Worm (Caenorhabditis elegans) whole organism, young adult: ENCODE data around the gene T06E4.21.
A peak's percentile ranks its signal among the peaks of the same experiment; 100 is the strongest.

Experiments used
- B0336.3 ChIP-seq: fragments of 200-800 bp; sonication (Bioruptor generic); IDR thresholded peaks from 2 replicates; pipeline ENCODE4 v1.3.6; 2022; ENCODE audit warnings: missing genetic modification characterization, missing compliant biosample characterization
- C17E4.6 ChIP-seq: fragments of 200-800 bp; sonication (Bioruptor generic); IDR thresholded peaks from 2 replicates; pipeline ENCODE4 v1.3.6; 2022; ENCODE audit warnings: missing genetic modification reagents, missing genetic modification characterization, missing compliant biosample characterization
- F22D6.2 ChIP-seq: sonication (generic microtip); optimal IDR thresholded peaks from 2 replicates; lab custom pipeline; 2016; ENCODE audit warnings: mild to moderate bottlenecking, missing genetic modification characterization, missing compliant biosample characterization
- F33H1.4 ChIP-seq: fragments of 200-800 bp; sonication (Bioruptor generic); IDR thresholded peaks from 2 replicates; pipeline ENCODE4 v1.3.6; 2022; ENCODE audit warnings: missing genetic modification reagents, missing genetic modification characterization, missing compliant biosample characterization
- F49E8.2 ChIP-seq: sonication (generic microtip); optimal IDR thresholded peaks from 3 replicates; lab custom pipeline; 2017; ENCODE audit warnings: missing genetic modification characterization, mild to moderate bottlenecking, missing compliant biosample characterization, antibody characterized with exemption, moderate library complexity; ENCODE audit not compliant: insufficient read depth
- F52B5.7 ChIP-seq: sonication (generic microtip); optimal IDR thresholded peaks from 2 replicates; lab custom pipeline; 2016; ENCODE audit warnings: mild to moderate bottlenecking, missing genetic modification characterization, missing compliant biosample characterization
- F57A8.1 ChIP-seq: fragments of 200-800 bp; sonication (Bioruptor generic); optimal IDR thresholded peaks from 2 replicates; lab custom pipeline; 2018; ENCODE audit warnings: mild to moderate bottlenecking, missing genetic modification characterization, moderate library complexity, missing compliant biosample characterization
- F57C9.4 ChIP-seq: sonication (generic microtip); optimal IDR thresholded peaks from 2 replicates; lab custom pipeline; 2017; ENCODE audit warnings: mild to moderate bottlenecking, missing genetic modification characterization, missing compliant biosample characterization
- K12H6.12 ChIP-seq: fragments of 200-800 bp; sonication (Bioruptor generic); optimal IDR thresholded peaks from 2 replicates; lab custom pipeline; 2018; ENCODE audit warnings: mild to moderate bottlenecking, missing genetic modification characterization, missing compliant biosample characterization
- Y79H2A.3 ChIP-seq: fragments of 200-800 bp; sonication (Bioruptor generic); conservative IDR thresholded peaks from 2 replicates; pipeline ENCODE4 v1.3.6; 2022; ENCODE audit warnings: missing genetic modification reagents, missing genetic modification characterization, missing compliant biosample characterization
- Y95B8A.8 ChIP-seq: fragments of 200-800 bp; sonication (Bioruptor generic); IDR thresholded peaks from 2 replicates; pipeline ENCODE4 v1.3.6; 2022; ENCODE audit warnings: missing genetic modification reagents, missing genetic modification characterization, missing compliant biosample characterization
- akir-1 ChIP-seq: fragments of 200-800 bp; sonication (Bioruptor generic); optimal IDR thresholded peaks from 2 replicates; lab custom pipeline; 2018; ENCODE audit warnings: mild to moderate bottlenecking, missing genetic modification characterization, moderate library complexity, missing compliant biosample characterization
- athp-1 ChIP-seq: sonication (generic microtip); optimal IDR thresholded peaks from 2 replicates; lab custom pipeline; 2017; ENCODE audit warnings: mild to moderate bottlenecking, missing genetic modification characterization, missing compliant biosample characterization
- attf-5 ChIP-seq: fragments of 200-800 bp; sonication (Bioruptor generic); optimal IDR thresholded peaks from 2 replicates; lab custom pipeline; 2018; ENCODE audit warnings: mild to moderate bottlenecking, missing genetic modification characterization, missing compliant biosample characterization
- attf-6 ChIP-seq: fragments of 200-800 bp; sonication (Bioruptor generic); IDR thresholded peaks from 2 replicates; pipeline ENCODE4 v1.3.6; 2022; ENCODE audit warnings: missing genetic modification reagents, missing genetic modification characterization, missing compliant biosample characterization
- bed-1 ChIP-seq: fragments of 200-800 bp; sonication (Bioruptor generic); IDR thresholded peaks from 2 replicates; pipeline ENCODE4 v1.3.6; 2022; ENCODE audit warnings: missing genetic modification reagents, missing genetic modification characterization, missing compliant biosample characterization
- cebp-2 ChIP-seq: fragments of 200-800 bp; sonication (Bioruptor generic); IDR thresholded peaks from 2 replicates; pipeline ENCODE4 v1.3.6; 2022; ENCODE audit warnings: missing genetic modification characterization, missing compliant biosample characterization
- ceh-58 ChIP-seq: fragments of 200-800 bp; sonication (Bioruptor generic); IDR thresholded peaks from 2 replicates; pipeline ENCODE4 v1.3.6; 2022; ENCODE audit warnings: missing genetic modification characterization, missing compliant biosample characterization
- ceh-79 ChIP-seq: sonication (generic microtip); optimal IDR thresholded peaks from 2 replicates; lab custom pipeline; 2017; ENCODE audit warnings: mild to moderate bottlenecking, missing genetic modification characterization, missing compliant biosample characterization
- ceh-91 ChIP-seq: fragments of 200-800 bp; sonication (Bioruptor generic); IDR thresholded peaks from 2 replicates; pipeline ENCODE4 v1.3.6; 2022; ENCODE audit warnings: missing genetic modification reagents, missing genetic modification characterization, missing compliant biosample characterization
- egrh-3 ChIP-seq: fragments of 200-800 bp; sonication (Bioruptor generic); IDR thresholded peaks from 2 replicates; pipeline ENCODE4 v1.3.6; 2022; ENCODE audit warnings: missing genetic modification reagents, missing genetic modification characterization, missing compliant biosample characterization
- ekl-4 ChIP-seq: fragments of 200-800 bp; sonication (Bioruptor generic); IDR thresholded peaks from 2 replicates; pipeline ENCODE4 v1.3.6; 2022; ENCODE audit warnings: missing genetic modification reagents, missing genetic modification characterization, missing compliant biosample characterization
- hlh-26 ChIP-seq: fragments of 200-800 bp; sonication (Bioruptor generic); conservative IDR thresholded peaks from 2 replicates; pipeline ENCODE4 v1.3.6; 2022; ENCODE audit warnings: missing genetic modification reagents, missing genetic modification characterization, missing compliant biosample characterization
- hmg-1.2 ChIP-seq: fragments of 200-800 bp; sonication (Bioruptor generic); IDR thresholded peaks from 2 replicates; pipeline ENCODE4 v1.3.6; 2022; ENCODE audit warnings: missing genetic modification reagents, missing genetic modification characterization, missing compliant biosample characterization
- hmg-20 ChIP-seq: fragments of 200-800 bp; sonication (Bioruptor generic); IDR thresholded peaks from 2 replicates; pipeline ENCODE4 v1.3.6; 2022; ENCODE audit warnings: missing genetic modification reagents, missing genetic modification characterization, missing compliant biosample characterization
- hsf-1 ChIP-seq: fragments of 200-800 bp; sonication (Bioruptor generic); IDR thresholded peaks from 2 replicates; pipeline ENCODE4 v1.3.6; 2022; ENCODE audit warnings: missing genetic modification reagents, missing genetic modification characterization, missing compliant biosample characterization
- let-607 ChIP-seq, 2 experiments: fragments of 200-800 bp in 1 of 2; sonication (Bioruptor generic) in 1 of 2; sonication (generic microtip) in 1 of 2; optimal IDR thresholded peaks; 2 replicates each; lab custom pipeline; 2016 to 2018; ENCODE audit warnings: mild to moderate bottlenecking in 2 of 2, missing compliant biosample characterization in 2 of 2, missing genetic modification characterization in 2 of 2, moderate library complexity in 2 of 2, missing genotype in 1 of 2
- lin-26 ChIP-seq: fragments of 200-800 bp; sonication (Bioruptor generic); IDR thresholded peaks from 2 replicates; pipeline ENCODE4 v1.3.6; 2022; ENCODE audit warnings: missing genetic modification reagents, missing genetic modification characterization, missing compliant biosample characterization
- lin-40 ChIP-seq: sonication (generic microtip); optimal IDR thresholded peaks from 2 replicates; lab custom pipeline; 2016; ENCODE audit warnings: missing genetic modification characterization, mild to moderate bottlenecking, missing compliant biosample characterization, missing genotype, missing genetic modification reagents
- lin-54 ChIP-seq: fragments of 200-800 bp; sonication (Bioruptor generic); optimal IDR thresholded peaks from 2 replicates; lab custom pipeline; 2018; ENCODE audit warnings: mild to moderate bottlenecking, missing genetic modification characterization, missing compliant biosample characterization
- lsl-1 ChIP-seq: fragments of 200-800 bp; sonication (Bioruptor generic); optimal IDR thresholded peaks from 2 replicates; lab custom pipeline; 2018; ENCODE audit warnings: mild to moderate bottlenecking, missing genetic modification characterization, moderate library complexity, missing compliant biosample characterization
- lsy-27 ChIP-seq: sonication (generic microtip); optimal IDR thresholded peaks from 2 replicates; lab custom pipeline; 2017; ENCODE audit warnings: missing genetic modification characterization, mild to moderate bottlenecking, missing compliant biosample characterization, antibody characterized with exemption, missing genotype, borderline replicate concordance; ENCODE audit not compliant: insufficient read depth
- madf-6 ChIP-seq: fragments of 200-800 bp; sonication (Bioruptor generic); IDR thresholded peaks from 2 replicates; pipeline ENCODE4 v1.3.6; 2022; ENCODE audit warnings: missing genetic modification reagents, missing genetic modification characterization, missing compliant biosample characterization
- nfyb-1 ChIP-seq: fragments of 200-800 bp; sonication (Bioruptor generic); IDR thresholded peaks from 2 replicates; pipeline ENCODE4 v1.3.6; 2022; ENCODE audit warnings: missing genetic modification reagents, missing genetic modification characterization, missing compliant biosample characterization
- pbrm-1 ChIP-seq: fragments of 200-800 bp; sonication (Bioruptor generic); IDR thresholded peaks from 2 replicates; pipeline ENCODE4 v1.3.6; 2022; ENCODE audit warnings: missing genetic modification reagents, missing genetic modification characterization, missing compliant biosample characterization
- rcor-1 ChIP-seq: fragments of 200-800 bp; sonication (Bioruptor generic); IDR thresholded peaks from 2 replicates; pipeline ENCODE4 v1.3.6; 2022; ENCODE audit warnings: missing genetic modification reagents, missing genetic modification characterization, missing compliant biosample characterization
- rpc-1 ChIP-seq, 2 experiments: fragments of 150-350 bp in 1 of 2; sonication (generic microtip) in 1 of 2; optimal IDR thresholded peaks; 2 replicates each; lab custom pipeline; 2014 to 2018; ENCODE audit warnings: missing biosample characterization in 1 of 2, missing genetic modification characterization in 1 of 2, missing genetic modification reagents in 1 of 2, missing genotype in 1 of 2
- somi-1 ChIP-seq: fragments of 200-800 bp; sonication (Bioruptor generic); optimal IDR thresholded peaks from 2 replicates; lab custom pipeline; 2018; ENCODE audit warnings: mild to moderate bottlenecking, missing genetic modification characterization, missing compliant biosample characterization
- tbp1 ChIP-seq: fragments of 200-800 bp; sonication (Bioruptor generic); optimal IDR thresholded peaks from 2 replicates; lab custom pipeline; 2018; ENCODE audit warnings: mild to moderate bottlenecking, missing genetic modification characterization, missing compliant biosample characterization
- tlf-1 ChIP-seq: fragments of 200-800 bp; sonication (Bioruptor generic); optimal IDR thresholded peaks from 2 replicates; lab custom pipeline; 2018; ENCODE audit warnings: mild to moderate bottlenecking, missing genetic modification characterization, missing compliant biosample characterization
- unc-130 ChIP-seq: sonication (generic microtip); optimal IDR thresholded peaks from 2 replicates; lab custom pipeline; 2016; ENCODE audit warnings: missing genetic modification reagents, missing genetic modification characterization, missing compliant biosample characterization
- unc-62 ChIP-seq: fragments of 150-350 bp; optimal IDR thresholded peaks from 2 replicates; lab custom pipeline; 2014; ENCODE audit warnings: missing biosample characterization, missing genetic modification reagents, missing genetic modification characterization
- ztf-25 ChIP-seq: fragments of 200-800 bp; sonication (Bioruptor generic); IDR thresholded peaks from 2 replicates; pipeline ENCODE4 v1.3.6; 2022; ENCODE audit warnings: missing genetic modification reagents, missing genetic modification characterization, missing compliant biosample characterization
- ztf-3 ChIP-seq: fragments of 200-800 bp; sonication (Bioruptor generic); optimal IDR thresholded peaks from 2 replicates; lab custom pipeline; 2018; ENCODE audit warnings: mild to moderate bottlenecking, missing genetic modification characterization, missing compliant biosample characterization

Gene T06E4.21

DNA sequence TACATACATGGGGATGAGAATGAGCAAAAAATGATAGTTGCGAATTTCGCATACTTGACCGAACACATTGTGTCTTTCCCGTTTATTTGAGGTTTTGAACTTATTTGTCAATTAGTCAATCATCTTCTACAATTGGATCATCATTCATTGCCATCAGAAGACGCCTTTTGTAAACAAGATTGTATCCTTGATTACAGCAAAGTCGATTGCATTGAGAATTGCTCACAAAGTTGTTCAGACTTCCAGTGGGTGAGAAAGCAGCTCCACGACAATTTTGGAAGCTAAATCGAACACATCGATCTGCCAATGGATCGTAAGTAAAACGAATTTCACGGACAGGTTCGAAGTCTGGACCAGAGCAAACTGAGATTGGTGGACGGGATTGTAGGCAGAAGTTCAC lies 28.9 kb downstream of the T06E4.21 start:
- no peak for TF ChIP-seq F22D6.2 (tag; lab: Kevin White, UChicago)
- TF ChIP-seq tbp1 (GFP tag; lab: Kevin White, UChicago), result no peak
- TF ChIP-seq ekl-4 (GFP tag; lab: Robert Waterston, UW), result no peak
- no peak for TF ChIP-seq F57C9.4 (tag; lab: Kevin White, UChicago)

DNA sequence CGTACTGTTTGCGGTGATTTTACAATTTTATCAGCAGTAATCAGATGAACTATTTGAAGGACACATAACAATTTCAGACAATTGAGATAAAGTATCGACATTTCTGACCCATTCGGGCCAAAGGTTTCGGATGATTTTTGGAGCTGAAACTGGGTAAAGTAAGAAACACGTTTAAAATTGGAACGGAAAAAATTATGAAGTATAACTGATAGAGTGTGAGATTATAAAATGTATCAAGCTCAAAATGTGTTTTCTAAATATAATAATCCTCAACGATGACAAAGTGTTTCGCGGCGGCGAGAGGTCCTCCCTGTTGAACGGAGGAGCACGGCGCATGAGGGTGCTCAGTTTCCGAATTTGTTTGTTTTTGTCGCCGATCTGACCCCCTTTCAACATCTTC lies 34.2 kb downstream of the T06E4.21 start, which contains the start of gene ZK287.4:
ZK287.4 (minus strand) TSS at position 101 of the 400 bp plus-strand sequence.
- TF ChIP-seq hmg-20, result no peak
- TF ChIP-seq egrh-3, result no peak
- no peak for TF ChIP-seq ztf-3 (GFP tag; lab: Kevin White, UChicago)
- no peak for TF ChIP-seq unc-62 (GFP tag; lab: Kevin White, UChicago)
- no peak for TF ChIP-seq lsy-27 (tag; lab: Kevin White, UChicago)
- TF ChIP-seq hlh-26 (GFP tag; lab: Robert Waterston, UW), result no peak
- no peak for TF ChIP-seq ceh-79 (tag; lab: Kevin White, UChicago)
- TF ChIP-seq somi-1 (GFP tag; lab: Kevin White, UChicago), result no peak
- no peak for TF ChIP-seq unc-130
- no peak for TF ChIP-seq ceh-91 (GFP tag; lab: Robert Waterston, UW)
- no peak for TF ChIP-seq akir-1
- no peak for TF ChIP-seq F33H1.4
- TF ChIP-seq, all 124 proteins: peak for 0

ce11 chrV:9689364-9689763 lies 38.0 kb downstream of the T06E4.21 start:
- TF ChIP-seq ztf-25 (0 out of 2 replicates have a peak, but pooled peaks have one; percentile 37), hsf-1 (GFP tag; lab: Robert Waterston, UW) (peak; percentile 44; the same call in 1 of the 2 replicates), lin-54 (GFP tag; lab: Kevin White, UChicago) (no peak), F57A8.1 (GFP tag; lab: Kevin White, UChicago) (no peak), C17E4.6 (GFP tag; lab: Robert Waterston, UW) (peak; percentile 28; the same call in 1 of the 2 replicates), F52B5.7 (peak; percentile 57), ceh-58 (GFP tag; lab: Robert Waterston, UW) (no peak), ceh-91 (GFP tag; lab: Robert Waterston, UW) (peak; percentile 17; the same call in 1 of the 2 replicates), K12H6.12 (tag; lab: Kevin White, UChicago) (no peak), athp-1 (peak; percentile 36), pbrm-1 (0 out of 2 replicates have a peak, but pooled peaks have one; percentile 28), lsy-27 (tag; lab: Kevin White, UChicago) (no peak), ekl-4 (GFP tag; lab: Robert Waterston, UW) (peak; percentile 64; the same call in 1 of the 2 replicates), F22D6.2 (tag; lab: Kevin White, UChicago) (no peak), nfyb-1 (GFP tag; lab: Robert Waterston, UW) (no peak), Y79H2A.3 (GFP tag; lab: Robert Waterston, UW) (peak; percentile 83; the same call in 1 of the 2 replicates), attf-5 (GFP tag; lab: Kevin White, UChicago) (no peak), F49E8.2 (tag; lab: Kevin White, UChicago) (peak; percentile 45), attf-6 (peak; percentile 55), lin-26 (GFP tag; lab: Robert Waterston, UW) (0 out of 2 replicates have a peak, but pooled peaks have one; percentile 28), rcor-1 (GFP tag; lab: Robert Waterston, UW) (peak; percentile 25; the same call in 1 of the 2 replicates), hmg-1.2 (GFP tag; lab: Robert Waterston, UW) (peak; percentile 24; the same call in 1 of the 2 replicates), ceh-79 (tag; lab: Kevin White, UChicago) (peak; percentile 71), rpc-1 (optimal IDR thresholded peaks at IDR 0.05; lab: Kevin White, UChicago) (no peak), rpc-1 (tag; optimal IDR thresholded peaks at IDR 0.05; lab: Kevin White, UChicago) (no peak), B0336.3 (GFP tag; lab: Robert Waterston, UW) (peak; percentile 84), somi-1 (GFP tag; lab: Kevin White, UChicago) (no peak), bed-1 (GFP tag; lab: Robert Waterston, UW) (no peak), tlf-1 (GFP tag; lab: Kevin White, UChicago) (peak; percentile 26), Y95B8A.8 (GFP tag; lab: Robert Waterston, UW) (no peak), let-607 (tag; optimal IDR thresholded peaks at IDR 0.05; lab: Kevin White, UChicago) (peak in 1 of 2 experiments; percentile 1), cebp-2 (GFP tag; lab: Robert Waterston, UW) (no peak), lin-40 (tag; lab: Kevin White, UChicago) (no peak), madf-6 (peak; percentile 67), lsl-1 (GFP tag; lab: Kevin White, UChicago) (no peak)
- TF ChIP-seq, all 124 proteins: peak for 19
